Worm (Caenorhabditis elegans): ENCODE measurements around the gene fut-2.

fut-2 gene

ce11 chrV:6575406-6576130, at the start of gene fut-2:
Gene fut-2, minus strand, starts transcription at chrV:6575890.
- peak; percentile 84 for TF ChIP-seq nhr-80 (tag; optimal IDR thresholded peaks at IDR 0.05)
- TF ChIP-seq lin-26 (GFP tag; IDR thresholded peaks at IDR 0.05), result no peak

- TF ChIP-seq dox-1 (GFP tag; IDR thresholded peaks at IDR 0.05) (no peak), F23B12.7 (tag; optimal IDR thresholded peaks at IDR 0.05; ENCODE audit: insufficient read depth) (no peak), lin-54 (GFP tag; optimal IDR thresholded peaks at IDR 0.05) (no peak)
Measured at ce11 chrV:6621894-6622293, 46.2 kb upstream of the fut-2 start, which contains the start of gene nhr-37. Gene nhr-37, plus strand, starts transcription at chrV:6622194.

- no peak for TF ChIP-seq sdz-38 (tag; optimal IDR thresholded peaks at IDR 0.05)
Measured at ce11 chrV:6620809-6621208, 45.1 kb upstream of the fut-2 start.

- TF ChIP-seq nhr-80 (tag; optimal IDR thresholded peaks at IDR 0.05) (peak; percentile 23), B0019.2 (GFP tag; conservative IDR thresholded peaks at IDR 0.05) (no peak), ceh-91 (GFP tag; IDR thresholded peaks at IDR 0.05) (no peak), nhr-90 (tag; optimal IDR thresholded peaks at IDR 0.05) (no peak)
Measured at ce11 chrV:6616294-6616693, 40.6 kb upstream of the fut-2 start.

- TF ChIP-seq ama-1 (optimal IDR thresholded peaks at IDR 0.05) (no peak), ama-1 (GFP tag; optimal IDR thresholded peaks at IDR 0.05) (no peak), cebp-2 (GFP tag; IDR thresholded peaks at IDR 0.05) (0 out of 2 replicates have a peak, but pooled peaks have one; percentile 53), lin-40 (tag; optimal IDR thresholded peaks at IDR 0.05) (no peak)
Measured at ce11 chrV:6614968-6615367, 39.3 kb upstream of the fut-2 start.

- no peak for TF ChIP-seq B0261.1 (tag; optimal IDR thresholded peaks at IDR 0.05)
- TF ChIP-seq let-607 (tag; optimal IDR thresholded peaks at IDR 0.05), result peak in 1 of 2 experiments; percentile 57
- no peak for TF ChIP-seq B0019.2 (GFP tag; conservative IDR thresholded peaks at IDR 0.05)
- peak; percentile 75; the same call in 1 of the 2 replicates for TF ChIP-seq egl-44 (GFP tag; IDR thresholded peaks at IDR 0.05)
- TF ChIP-seq mes-4 (tag; optimal IDR thresholded peaks at IDR 0.05), result no peak
- peak; percentile 99 for TF ChIP-seq nhr-80 (tag; optimal IDR thresholded peaks at IDR 0.05)
- TF ChIP-seq madf-10 (tag; optimal IDR thresholded peaks at IDR 0.05), result peak; percentile 40
- peak; percentile 12 for TF ChIP-seq nhr-90 (tag; optimal IDR thresholded peaks at IDR 0.05)
- no peak for TF ChIP-seq cebp-1 (GFP tag; IDR thresholded peaks at IDR 0.05)
- TF ChIP-seq cebp-1 (tag; optimal IDR thresholded peaks at IDR 0.05), result peak; percentile 57
- peak; percentile 73 for TF ChIP-seq ets-4 (GFP tag; optimal IDR thresholded peaks at IDR 0.05)
- TF ChIP-seq ztf-22 (GFP tag; optimal IDR thresholded peaks at IDR 0.05), result peak; percentile 73
- TF ChIP-seq atf-7 (tag; optimal IDR thresholded peaks at IDR 0.05), result peak; percentile 65
- TF ChIP-seq mel-28 (tag; optimal IDR thresholded peaks at IDR 0.05; ENCODE audit: borderline replicate concordance), result no peak
- 0 out of 2 replicates have a peak, but pooled peaks have one; percentile 30 for TF ChIP-seq nfyb-1 (GFP tag; IDR thresholded peaks at IDR 0.05)
Measured at ce11 chrV:6614152-6614734, 38.6 kb upstream of the fut-2 start, which contains the start of gene cpr-4. Gene cpr-4, plus strand, starts transcription at chrV:6614674.

ce11 chrV:6611504-6611903, 35.8 kb upstream of the fut-2 start:
- no peak for TF ChIP-seq mel-28 (tag; optimal IDR thresholded peaks at IDR 0.05; ENCODE audit: borderline replicate concordance)
- no peak for TF ChIP-seq attf-5 (GFP tag; optimal IDR thresholded peaks at IDR 0.05)
- TF ChIP-seq ceh-91 (GFP tag; IDR thresholded peaks at IDR 0.05), result peak; percentile 69
- no peak for TF ChIP-seq ZK185.1 (tag; optimal IDR thresholded peaks at IDR 0.05; ENCODE audit: poor library complexity, severe bottlenecking)
- TF ChIP-seq Y56A3A.18 (GFP tag; IDR thresholded peaks at IDR 0.05), result no peak
- peak in 1 of 3 experiments; percentile 19 for TF ChIP-seq lin-35 (GFP tag; optimal IDR thresholded peaks at IDR 0.05)
- TF ChIP-seq lsl-1 (GFP tag; optimal IDR thresholded peaks at IDR 0.05), result peak; percentile 91
- no peak for TF ChIP-seq cebp-2 (GFP tag; IDR thresholded peaks at IDR 0.05)
- TF ChIP-seq B0019.2 (GFP tag; conservative IDR thresholded peaks at IDR 0.05), result 0 out of 2 replicates have a peak, but pooled peaks have one; percentile 15
- no peak for TF ChIP-seq madf-3 (GFP tag; IDR thresholded peaks at IDR 0.05)
- peak; percentile 75 for TF ChIP-seq efl-1 (GFP tag; optimal IDR thresholded peaks at IDR 0.05)
- TF ChIP-seq xnd-1 (tag; optimal IDR thresholded peaks at IDR 0.05), result peak; percentile 71
- peak; percentile 42 for TF ChIP-seq dpl-1 (GFP tag; optimal IDR thresholded peaks at IDR 0.05)
- TF ChIP-seq madf-8 (GFP tag; conservative IDR thresholded peaks at IDR 0.05), result peak; percentile 92
- TF ChIP-seq lin-54 (GFP tag; optimal IDR thresholded peaks at IDR 0.05), result peak; percentile 69
- peak; percentile 56 for TF ChIP-seq F33H1.4 (GFP tag; IDR thresholded peaks at IDR 0.05)
